Fruit fly (Drosophila melanogaster): ENCODE results near the gene Grp170.

The Grp170 gene

dm6 chrX:2307564-2307963, 32.7 kb upstream of the Grp170 start:
- TF ChIP-seq foxo (GFP tag; optimal IDR thresholded peaks at IDR 0.05) (peak in 1 of 2 experiments; percentile 17), Hr83 (GFP tag; optimal IDR thresholded peaks at IDR 0.05; ENCODE audit: poor library complexity, severe bottlenecking) (no peak), pan (optimal IDR thresholded peaks at IDR 0.05) (no peak), h (GFP tag; optimal IDR thresholded peaks at IDR 0.05) (peak; percentile 21)

- TF ChIP-seq pan (optimal IDR thresholded peaks at IDR 0.05) (no peak), dl (GFP tag; optimal IDR thresholded peaks at IDR 0.05; ENCODE audit: insufficient read depth in 1 of 2, partially characterized antibody in 2 of 2) (no peak), lola (GFP tag; optimal IDR thresholded peaks at IDR 0.05) (no peak), Hr78 (GFP tag; optimal IDR thresholded peaks at IDR 0.05) (no peak), CrebA (GFP tag; optimal IDR thresholded peaks at IDR 0.05; ENCODE audit: borderline replicate concordance) (no peak), Myc (optimal IDR thresholded peaks at IDR 0.05) (no peak), Hr83 (GFP tag; optimal IDR thresholded peaks at IDR 0.05; ENCODE audit: poor library complexity, severe bottlenecking) (no peak), Rel (GFP tag; optimal IDR thresholded peaks at IDR 0.05) (no peak), Rel (tag; optimal IDR thresholded peaks at IDR 0.05) (no peak), fru (GFP tag; optimal IDR thresholded peaks at IDR 0.05) (no peak), woc (GFP tag; optimal IDR thresholded peaks at IDR 0.05) (no peak), HLH106 (tag; optimal IDR thresholded peaks at IDR 0.05) (no peak), psq (GFP tag; optimal IDR thresholded peaks at IDR 0.05) (no peak), dsf (GFP tag; optimal IDR thresholded peaks at IDR 0.05; ENCODE audit: borderline replicate concordance) (no peak), Sp1 (GFP tag; optimal IDR thresholded peaks at IDR 0.05) (no peak), Mio (GFP tag; optimal IDR thresholded peaks at IDR 0.05) (no peak), brk (GFP tag; optimal IDR thresholded peaks at IDR 0.05) (no peak)
These were observed 31.9 kb upstream of the Grp170 start for dm6 chrX:2306760-2307159.

dm6 chrX:2306307-2306706, 31.4 kb upstream of the Grp170 start:
- TF ChIP-seq Myc (optimal IDR thresholded peaks at IDR 0.05) (no peak), jim (GFP tag; optimal IDR thresholded peaks at IDR 0.05) (no peak), HLH106 (tag; optimal IDR thresholded peaks at IDR 0.05) (peak; percentile 83), h (GFP tag; optimal IDR thresholded peaks at IDR 0.05) (peak; percentile 80), Abd-B (GFP tag; optimal IDR thresholded peaks at IDR 0.05) (no peak), Sp1 (GFP tag; optimal IDR thresholded peaks at IDR 0.05) (peak; percentile 83), sage (GFP tag; optimal IDR thresholded peaks at IDR 0.05) (peak; percentile 27), OdsH (GFP tag; optimal IDR thresholded peaks at IDR 0.05) (peak; percentile 78), Rel (GFP tag; optimal IDR thresholded peaks at IDR 0.05) (no peak), Rel (tag; optimal IDR thresholded peaks at IDR 0.05) (no peak), Jra (GFP tag; optimal IDR thresholded peaks at IDR 0.05) (no peak), Dfd (GFP tag; optimal IDR thresholded peaks at IDR 0.05) (no peak), foxo (GFP tag; optimal IDR thresholded peaks at IDR 0.05) (peak in 1 of 2 experiments; percentile 82), Hr83 (GFP tag; optimal IDR thresholded peaks at IDR 0.05; ENCODE audit: poor library complexity, severe bottlenecking) (no peak), woc (GFP tag; optimal IDR thresholded peaks at IDR 0.05) (peak; percentile 77), lola (GFP tag; optimal IDR thresholded peaks at IDR 0.05) (no peak), Mio (GFP tag; optimal IDR thresholded peaks at IDR 0.05) (no peak), psq (GFP tag; optimal IDR thresholded peaks at IDR 0.05) (peak; percentile 72), Vsx2 (GFP tag; optimal IDR thresholded peaks at IDR 0.05; ENCODE audit: partially characterized antibody) (no peak), pan (optimal IDR thresholded peaks at IDR 0.05) (no peak), N (GFP tag; optimal IDR thresholded peaks at IDR 0.05) (no peak), br (GFP tag; optimal IDR thresholded peaks at IDR 0.05) (peak; percentile 77), usp (GFP tag; optimal IDR thresholded peaks at IDR 0.05) (no peak), fru (GFP tag; optimal IDR thresholded peaks at IDR 0.05) (peak; percentile 91), dsf (GFP tag; optimal IDR thresholded peaks at IDR 0.05; ENCODE audit: borderline replicate concordance) (peak; percentile 18), dl (GFP tag; optimal IDR thresholded peaks at IDR 0.05; ENCODE audit: insufficient read depth in 1 of 2, partially characterized antibody in 2 of 2) (no peak), brk (GFP tag; optimal IDR thresholded peaks at IDR 0.05) (peak; percentile 12), Hnf4 (GFP tag; optimal IDR thresholded peaks at IDR 0.05) (peak; percentile 63), Hr78 (GFP tag; optimal IDR thresholded peaks at IDR 0.05) (no peak), rgr (GFP tag; optimal IDR thresholded peaks at IDR 0.05) (peak; percentile 77), Dif (GFP tag; optimal IDR thresholded peaks at IDR 0.05; ENCODE audit: partially characterized antibody) (no peak), sv (GFP tag; optimal IDR thresholded peaks at IDR 0.05) (peak; percentile 43), CG32264 (GFP tag; optimal IDR thresholded peaks at IDR 0.05) (peak; percentile 24), dmrt93B (GFP tag; optimal IDR thresholded peaks at IDR 0.05) (peak; percentile 80), CrebA (GFP tag; optimal IDR thresholded peaks at IDR 0.05; ENCODE audit: borderline replicate concordance) (no peak), CG9705 (GFP tag; optimal IDR thresholded peaks at IDR 0.05) (peak; percentile 45), ey (GFP tag; optimal IDR thresholded peaks at IDR 0.05) (peak; percentile 88), tai (GFP tag; optimal IDR thresholded peaks at IDR 0.05) (no peak), GATAd (GFP tag; optimal IDR thresholded peaks at IDR 0.05) (no peak)

All from whole organism, wandering third instar larva.